Worm (Caenorhabditis elegans) whole organism, L2 larva: ENCODE measurements around the gene grsp-2.

Experiments used
- ZK546.5 ChIP-seq: sonication (generic microtip); optimal IDR thresholded peaks from 2 replicates; lab custom pipeline; 2017; ENCODE audit warnings: missing biosample characterization, missing genetic modification characterization
- ama-1 ChIP-seq: fragments of 150-350 bp; optimal IDR thresholded peaks from 2 replicates; lab custom pipeline; 2018; ENCODE audit warnings: inconsistent platforms
- blmp-1 ChIP-seq: sonication (generic microtip); optimal IDR thresholded peaks from 2 replicates; lab custom pipeline; 2017; ENCODE audit warnings: missing genetic modification characterization, mild to moderate bottlenecking, missing compliant biosample characterization, antibody characterized with exemption, moderate library complexity; ENCODE audit not compliant: insufficient read depth
- crh-2 ChIP-seq: sonication (generic microtip); optimal IDR thresholded peaks from 2 replicates; lab custom pipeline; 2017; ENCODE audit warnings: missing biosample characterization, missing genetic modification characterization
- lin-13 ChIP-seq: fragments of 150-350 bp; optimal IDR thresholded peaks from 2 replicates; lab custom pipeline; 2014; ENCODE audit warnings: missing biosample characterization, missing genetic modification reagents, missing genetic modification characterization
- lin-39 ChIP-seq: fragments of 150-350 bp; optimal IDR thresholded peaks from 2 replicates; lab custom pipeline; 2014; ENCODE audit warnings: missing biosample characterization, missing genetic modification reagents, missing genetic modification characterization
- mdl-1 ChIP-seq, 2 experiments: fragments of 150-350 bp in 1 of 2; sonication (generic microtip) in 1 of 2; optimal IDR thresholded peaks; 2 replicates each; lab custom pipeline; 2017; ENCODE audit warnings: missing biosample characterization in 2 of 2, missing genetic modification characterization in 2 of 2
- nhr-237 ChIP-seq: fragments of 150-350 bp; optimal IDR thresholded peaks from 2 replicates; lab custom pipeline; 2014; ENCODE audit warnings: missing biosample characterization, missing genetic modification characterization
- sma-9 ChIP-seq, 2 experiments: fragments of 150-350 bp in 1 of 2; sonication (generic microtip) in 1 of 2; optimal IDR thresholded peaks; 2 replicates each; lab custom pipeline; 2014 to 2016; ENCODE audit warnings: missing genetic modification characterization in 2 of 2, mild to moderate bottlenecking in 1 of 2, missing biosample characterization in 1 of 2, missing compliant biosample characterization in 1 of 2, missing genetic modification reagents in 1 of 2, moderate library complexity in 1 of 2

DNA sequence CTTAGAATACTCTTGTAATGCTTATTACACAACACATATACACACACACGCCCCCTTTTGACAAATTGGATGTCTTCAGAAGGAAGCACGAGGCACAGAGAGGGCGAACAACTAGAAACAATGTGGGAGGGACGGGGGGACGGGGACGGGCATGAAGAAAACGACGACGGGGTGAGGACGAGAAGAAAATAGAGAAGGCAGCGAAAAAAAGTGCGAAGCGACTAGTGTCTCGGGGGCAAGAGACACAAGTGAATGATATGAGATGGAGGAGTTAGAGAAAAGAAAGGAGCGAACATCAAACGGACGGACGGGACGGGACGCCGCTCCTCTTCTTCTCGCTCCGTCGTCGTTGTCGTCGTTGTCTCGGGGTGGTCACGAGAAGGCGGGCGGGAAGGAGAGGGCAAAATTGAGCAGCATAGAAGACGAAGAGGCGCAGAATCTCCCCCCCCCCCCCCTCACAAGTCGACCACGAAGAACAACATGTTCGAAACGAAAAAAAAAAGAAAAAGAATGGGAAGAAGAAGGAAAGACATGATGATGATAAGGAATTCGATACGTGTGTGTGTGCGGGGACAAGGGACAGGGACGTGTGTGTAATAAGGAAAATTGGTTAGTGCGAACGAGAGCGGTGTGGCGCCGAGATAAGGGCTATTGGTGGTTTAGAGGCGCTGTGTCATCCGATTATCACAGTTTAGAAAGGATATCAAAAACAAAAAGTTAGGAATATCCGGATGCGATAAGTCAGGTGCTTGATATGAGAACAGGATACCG lies 21.0 kb upstream of the grsp-2 start:
- no peak for TF ChIP-seq ama-1 (lab: Kevin White, UChicago)
- no peak for TF ChIP-seq ZK546.5
- TF ChIP-seq crh-2 (tag; lab: Kevin White, UChicago) = peak; percentile 89
- TF ChIP-seq sma-9 (GFP tag; optimal IDR thresholded peaks at IDR 0.05; lab: Kevin White, UChicago) = peak; percentile 90
- TF ChIP-seq sma-9 (tag; optimal IDR thresholded peaks at IDR 0.05; lab: Kevin White, UChicago) = no peak
- TF ChIP-seq lin-39 (tag; lab: Kevin White, UChicago) = no peak
- no peak for TF ChIP-seq nhr-237 (tag; lab: Kevin White, UChicago)
- peak; percentile 67 for TF ChIP-seq lin-13 (GFP tag; lab: Kevin White, UChicago)
- TF ChIP-seq blmp-1 (tag; lab: Kevin White, UChicago) = peak; percentile 88
- peak; percentile 80 to 93 for TF ChIP-seq mdl-1 (tag; optimal IDR thresholded peaks at IDR 0.05; lab: Kevin White, UChicago)
